Fruit fly (Drosophila melanogaster): ENCODE measurements around the gene CG5056.

DNA sequence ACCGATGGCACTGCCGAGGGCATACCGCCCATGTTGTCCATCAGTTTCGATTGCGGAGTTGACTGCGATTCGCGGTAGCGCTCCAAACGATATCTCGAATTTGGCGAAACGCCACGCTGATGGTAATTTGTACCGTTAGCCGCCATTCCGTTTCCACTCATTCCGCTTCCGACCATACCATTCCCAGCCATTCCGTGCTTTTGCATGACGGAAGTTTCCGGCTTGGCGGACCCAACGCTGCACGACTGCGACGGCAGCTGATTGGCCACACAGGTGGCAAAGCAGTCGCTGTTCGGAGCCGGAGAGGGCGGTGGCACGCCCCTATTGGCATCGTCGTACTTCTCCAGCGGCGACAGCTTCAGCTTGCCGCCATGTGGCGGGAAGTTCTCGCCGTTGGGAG lies 5.8 kb downstream of the CG5056 start:
- TF ChIP-seq fkh (GFP tag; optimal IDR thresholded peaks at IDR 0.05) (no peak), dac (GFP tag; optimal IDR thresholded peaks at IDR 0.05) (no peak), CG6854 (GFP tag; optimal IDR thresholded peaks at IDR 0.05) (no peak), Sox14 (GFP tag; optimal IDR thresholded peaks at IDR 0.05) (no peak), Lpt (GFP tag; optimal IDR thresholded peaks at IDR 0.05) (no peak), salr (GFP tag; optimal IDR thresholded peaks at IDR 0.05) (no peak), CG7368 (GFP tag; optimal IDR thresholded peaks at IDR 0.05) (no peak), CG16779 (tag; optimal IDR thresholded peaks at IDR 0.05) (no peak), ss (GFP tag; optimal IDR thresholded peaks at IDR 0.05) (no peak), CG15336 (GFP tag; IDR thresholded peaks at IDR 0.05) (no peak), net (GFP tag; optimal IDR thresholded peaks at IDR 0.05) (no peak)
